Fruit fly (Drosophila melanogaster) whole organism, larva: ENCODE measurements around the gene Gclm.

ENCODE experiments used
- noc ChIP-seq: fragments of 200-800 bp; sonication (Bioruptor generic); optimal IDR thresholded peaks from 3 replicates; lab custom pipeline; 2019; ENCODE audit warnings: missing biosample characterization, mild to moderate bottlenecking, missing genetic modification characterization, moderate library complexity

Gene Gclm

dm6 chr3R:22701793-22702192 lies 15.5 kb upstream of the Gclm start, which contains the start of the genes CG6972 and CCAP:
CG6972 (plus strand) TSS chr3R:22702007.
CCAP (minus strand) TSS chr3R:22702084.
- TF ChIP-seq noc (tag; lab: Kevin White, UChicago), result no peak

DNA sequence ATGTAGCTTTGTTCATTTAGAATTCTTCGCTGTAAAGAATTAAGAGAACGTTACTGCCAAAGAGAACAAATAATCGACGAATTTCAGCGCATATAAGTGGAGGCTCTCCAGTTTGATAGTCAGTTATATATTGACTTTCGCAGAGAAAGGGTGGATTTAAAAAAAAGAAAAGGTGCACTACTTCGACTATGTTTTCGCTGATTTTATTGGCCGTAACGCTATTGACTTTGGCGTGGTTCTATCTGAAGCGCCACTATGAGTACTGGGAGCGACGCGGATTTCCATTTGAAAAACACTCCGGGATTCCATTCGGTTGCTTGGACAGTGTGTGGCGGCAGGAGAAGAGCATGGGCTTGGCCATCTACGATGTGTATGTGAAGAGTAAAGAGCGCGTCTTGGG lies 11.9 kb upstream of the Gclm start, which contains the start of gene Cyp6d4:
Cyp6d4 (plus strand) TSS at position 112 of the 400 bp plus-strand sequence.
- TF ChIP-seq noc (tag; lab: Kevin White, UChicago), result no peak

DNA sequence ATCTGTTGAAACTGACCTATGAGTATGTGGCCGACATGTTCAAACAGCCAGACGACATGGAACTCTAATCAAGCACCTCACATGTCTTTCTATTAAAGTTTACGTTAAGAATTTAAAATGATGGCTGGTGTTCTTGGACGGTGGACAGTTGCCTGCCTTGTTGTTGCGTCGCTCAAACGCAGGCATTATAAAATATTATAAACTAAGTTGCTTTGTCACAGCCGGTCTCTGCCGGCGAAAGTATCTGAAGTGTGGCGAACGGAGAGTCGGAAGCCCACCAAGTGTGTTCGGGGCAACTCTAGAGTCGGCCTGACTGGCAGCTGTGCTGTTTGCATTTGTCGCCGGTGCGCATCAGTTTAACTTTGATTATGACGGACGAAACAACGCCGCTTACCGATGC lies 8.3 kb upstream of the Gclm start, which contains the start of gene cd:
cd (plus strand) TSS at position 301 of the 400 bp plus-strand sequence.
- no peak for TF ChIP-seq noc (tag; lab: Kevin White, UChicago)

- peak; percentile 73 for TF ChIP-seq noc (tag; lab: Kevin White, UChicago)
Observed at dm6 chr3R:22690311-22690710, 4.0 kb upstream of the Gclm start, which contains the start of the genes wfs1 and Nup133. wfs1 (minus strand) TSS chr3R:22690380. Nup133 (plus strand) TSS chr3R:22690607.

DNA sequence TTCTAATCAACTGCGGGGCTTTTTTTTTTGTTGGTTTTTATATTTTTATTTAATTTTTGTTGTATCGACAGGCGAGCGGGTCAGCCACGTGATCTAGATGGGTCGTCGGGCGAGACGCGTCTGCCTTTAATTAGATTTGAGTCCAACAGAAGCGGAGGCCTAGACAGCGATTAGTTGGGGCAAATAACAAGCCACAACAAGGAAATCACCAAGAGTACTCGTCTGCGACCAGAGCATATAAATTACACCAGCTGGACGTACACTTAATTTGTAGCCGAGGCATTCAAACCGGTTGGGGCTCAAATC lies 1.4 kb downstream of the Gclm start:
- no peak for TF ChIP-seq noc (tag; lab: Kevin White, UChicago)

- peak; percentile 94 for TF ChIP-seq noc (tag; lab: Kevin White, UChicago)
Observed at dm6 chr3R:22684044-22684947, 2.0 kb downstream of the Gclm start.

DNA sequence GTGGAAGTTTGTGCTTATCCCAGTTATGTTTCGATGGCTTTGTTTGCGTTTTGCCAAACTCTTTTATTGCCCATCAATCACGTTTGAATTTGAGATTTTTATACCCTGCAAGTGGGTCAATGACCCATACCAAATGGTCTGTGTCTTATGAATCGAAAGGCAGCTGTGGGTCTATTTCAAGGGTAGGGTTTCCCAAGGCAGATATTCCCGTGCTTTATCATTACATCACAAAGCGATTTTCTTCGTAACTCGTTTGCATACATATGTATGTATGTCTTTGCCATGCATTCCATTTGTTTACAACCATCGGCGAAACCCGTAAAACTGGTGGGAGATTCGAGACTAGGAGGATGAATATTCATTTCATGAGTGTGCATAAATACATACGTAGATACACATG lies 10.9 kb downstream of the Gclm start:
- no peak for TF ChIP-seq noc (tag; lab: Kevin White, UChicago)

DNA sequence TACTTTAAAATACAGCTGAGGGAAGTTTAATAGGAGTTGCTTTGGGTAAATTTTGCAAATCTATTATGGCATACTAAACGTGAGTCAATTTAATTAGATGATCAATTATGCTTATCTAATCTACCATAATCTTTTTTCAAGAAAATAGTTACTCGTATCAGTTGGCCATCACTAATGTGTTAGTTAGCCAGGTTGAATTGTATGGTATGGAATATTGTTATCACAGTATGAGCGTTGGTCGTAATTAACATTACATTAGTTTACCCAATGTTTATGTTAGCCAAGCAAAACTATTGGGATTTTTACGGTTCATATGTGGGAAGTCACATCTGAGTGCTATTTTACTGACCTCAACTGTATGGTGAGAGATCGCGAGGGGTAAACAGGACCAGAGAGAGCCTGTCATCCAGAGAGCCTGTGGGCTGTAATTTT lies 12.8 kb downstream of the Gclm start:
- peak; percentile 49 for TF ChIP-seq noc (tag; lab: Kevin White, UChicago)

DNA sequence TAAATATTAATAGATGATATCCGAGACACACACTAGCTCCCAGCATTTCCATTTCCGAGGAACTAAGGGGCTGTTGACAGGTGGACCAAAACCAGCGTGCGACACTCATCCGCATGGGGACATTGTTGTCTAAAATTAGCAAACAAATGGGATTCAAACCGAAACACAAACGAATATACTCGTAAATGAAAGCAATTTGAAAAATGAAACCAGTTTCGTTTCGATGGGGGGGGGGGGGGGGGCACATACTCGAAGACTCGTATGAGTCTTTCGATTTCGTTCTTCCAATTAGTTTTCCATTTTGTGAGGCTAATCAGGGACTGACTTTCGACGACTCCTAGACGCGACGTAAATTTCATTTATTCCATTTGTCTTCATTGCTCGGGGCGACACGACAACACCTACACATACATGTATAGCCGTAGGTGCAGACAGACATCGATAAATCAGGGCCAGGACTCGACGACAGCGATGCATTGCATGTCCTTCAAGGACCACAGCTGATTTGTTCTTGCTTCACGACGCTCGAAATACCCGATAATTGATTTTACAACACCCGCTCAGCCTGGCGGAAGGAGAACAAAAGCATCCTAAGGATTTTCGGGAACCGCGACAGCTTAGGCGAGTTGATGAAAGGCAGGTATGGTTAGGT lies 13.5 kb downstream of the Gclm start:
- no peak for TF ChIP-seq noc (tag; lab: Kevin White, UChicago)

DNA sequence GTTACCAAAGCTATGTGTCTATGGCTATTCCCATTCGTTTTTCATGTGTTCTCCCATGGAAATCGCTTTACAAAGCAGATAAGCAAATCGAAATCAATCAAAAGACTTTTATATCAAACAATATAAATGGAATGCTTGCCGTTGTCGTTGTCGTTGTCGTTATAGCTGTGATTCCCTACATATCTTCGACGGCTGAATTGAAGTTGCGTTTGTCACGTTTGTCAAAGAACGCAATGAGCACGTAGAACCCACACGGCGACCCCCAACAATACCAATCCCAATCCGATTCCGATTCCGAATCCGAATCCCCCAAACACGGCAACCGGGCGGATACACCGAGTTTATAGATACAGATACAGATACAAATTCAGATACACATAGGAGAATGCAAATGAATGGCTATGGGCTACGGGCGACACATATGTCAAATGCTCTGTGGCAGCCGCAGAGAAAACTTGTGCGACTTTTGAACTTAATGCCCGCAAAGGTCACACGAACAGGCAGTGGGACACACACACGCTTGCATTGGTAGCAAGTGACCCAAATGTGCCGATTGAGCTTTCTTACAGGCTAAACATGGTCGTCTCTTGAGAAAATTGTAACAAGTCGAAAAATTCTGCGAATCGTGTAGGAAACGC lies 16.4 kb downstream of the Gclm start:
- TF ChIP-seq noc (tag; lab: Kevin White, UChicago), result no peak

- TF ChIP-seq noc (tag; lab: Kevin White, UChicago), result no peak
Observed at dm6 chr3R:22669121-22669520, 17.2 kb downstream of the Gclm start.

- TF ChIP-seq noc (tag; lab: Kevin White, UChicago), result no peak
Observed at dm6 chr3R:22668622-22669021, 17.7 kb downstream of the Gclm start.

dm6 chr3R:22667959-22668316 lies 18.4 kb downstream of the Gclm start:
- TF ChIP-seq noc (tag; lab: Kevin White, UChicago), result no peak

dm6 chr3R:22667284-22667958 lies 18.9 kb downstream of the Gclm start:
- TF ChIP-seq noc (tag; lab: Kevin White, UChicago), result peak; percentile 61
